Worm (Caenorhabditis elegans) whole organism, L1 larva: ENCODE results near the gene sid-2.

Source experiments
- C16A3.4 ChIP-seq: fragments of 150-350 bp; optimal IDR thresholded peaks from 2 replicates; lab custom pipeline; 2014; ENCODE audit warnings: missing biosample characterization, missing genetic modification characterization
- F16B12.6 ChIP-seq: fragments of 150-350 bp; optimal IDR thresholded peaks from 2 replicates; lab custom pipeline; 2014; ENCODE audit warnings: missing biosample characterization, missing genetic modification characterization
- Y116A8C.19 ChIP-seq: sonication (generic microtip); optimal IDR thresholded peaks from 2 replicates; lab custom pipeline; 2016; ENCODE audit warnings: missing compliant biosample characterization, missing genetic modification characterization, borderline replicate concordance
- aha-1 ChIP-seq: fragments of 150-350 bp; optimal IDR thresholded peaks from 2 replicates; lab custom pipeline; 2014; ENCODE audit warnings: missing biosample characterization, missing genetic modification characterization
- aly-2 ChIP-seq: fragments of 150-350 bp; optimal IDR thresholded peaks from 2 replicates; lab custom pipeline; 2014; ENCODE audit warnings: missing biosample characterization, missing genetic modification characterization
- ama-1 ChIP-seq: fragments of 150-350 bp; optimal IDR thresholded peaks from 2 replicates; lab custom pipeline; 2014
- ceh-63 ChIP-seq: fragments of 200-800 bp; sonication (Bioruptor generic); optimal IDR thresholded peaks from 2 replicates; lab custom pipeline; 2018; ENCODE audit warnings: mild to moderate bottlenecking, missing genetic modification characterization, missing compliant biosample characterization
- ceh-82 ChIP-seq, 3 experiments: fragments of 150-350 bp in 1 of 3; sonication (generic microtip) in 2 of 3; optimal IDR thresholded peaks; 2 replicates each; lab custom pipeline; 2014 to 2017; ENCODE audit warnings: missing biosample characterization in 3 of 3, missing genetic modification characterization in 3 of 3
- dsc-1 ChIP-seq: sonication (generic microtip); optimal IDR thresholded peaks from 2 replicates; lab custom pipeline; 2016; ENCODE audit warnings: mild to moderate bottlenecking, missing genetic modification characterization, missing compliant biosample characterization
- efl-1 ChIP-seq, 4 experiments: fragments of 150-350 bp; optimal IDR thresholded peaks in 3 of 4; peaks in 1 of 4; 1 replicate in 1 of 4; 2 replicates in 3 of 4; lab custom pipeline; 2014; ENCODE audit warnings: missing biosample characterization in 2 of 4, missing genetic modification characterization in 2 of 4, missing genetic modification reagents in 2 of 4
- efl-3 ChIP-seq: fragments of 200-800 bp; sonication (Bioruptor generic); optimal IDR thresholded peaks from 2 replicates; lab custom pipeline; 2018; ENCODE audit warnings: mild to moderate bottlenecking, missing genetic modification characterization, missing compliant biosample characterization
- egl-27 ChIP-seq, 2 experiments: fragments of 150-350 bp in 1 of 2; sonication (generic microtip); optimal IDR thresholded peaks; 3 replicates each; lab custom pipeline; 2017 to 2018; ENCODE audit warnings: missing biosample characterization in 2 of 2, missing genetic modification characterization in 2 of 2, missing genetic modification reagents in 2 of 2
- elt-2 ChIP-seq: sonication (generic microtip); optimal IDR thresholded peaks from 2 replicates; lab custom pipeline; 2016; ENCODE audit warnings: missing genetic modification characterization, mild to moderate bottlenecking, inconsistent platforms, missing compliant biosample characterization, missing genetic modification reagents
- elt-3 ChIP-seq, 6 experiments: fragments of 150-350 bp in 1 of 6; sonication (generic microtip); optimal IDR thresholded peaks; 2 replicates each; lab custom pipeline; 2017 to 2018; ENCODE audit warnings: missing biosample characterization in 6 of 6, missing genetic modification characterization in 6 of 6, inconsistent platforms in 1 of 6
- fkh-10 ChIP-seq: sonication (generic microtip); optimal IDR thresholded peaks from 2 replicates; lab custom pipeline; 2017; ENCODE audit warnings: missing biosample characterization, missing genetic modification reagents, missing genetic modification characterization
- hlh-17 ChIP-seq: fragments of 200-800 bp; sonication (Bioruptor generic); optimal IDR thresholded peaks from 2 replicates; lab custom pipeline; 2018; ENCODE audit warnings: missing genetic modification characterization, mild to moderate bottlenecking, missing compliant biosample characterization, moderate library complexity, borderline replicate concordance
- hlh-4 ChIP-seq: sonication (generic microtip); optimal IDR thresholded peaks from 2 replicates; lab custom pipeline; 2016; ENCODE audit warnings: mild to moderate bottlenecking, missing genetic modification characterization, missing compliant biosample characterization
- hpl-2 ChIP-seq: fragments of 150-350 bp; optimal IDR thresholded peaks from 2 replicates; lab custom pipeline; 2014; ENCODE audit warnings: missing biosample characterization, missing genetic modification reagents, missing genetic modification characterization
- irx-1 ChIP-seq: sonication (generic microtip); optimal IDR thresholded peaks from 2 replicates; lab custom pipeline; 2016; ENCODE audit warnings: missing genetic modification characterization, missing compliant biosample characterization
- lin-14 ChIP-seq: fragments of 200-800 bp; sonication (Bioruptor generic); optimal IDR thresholded peaks from 2 replicates; lab custom pipeline; 2018; ENCODE audit warnings: mild to moderate bottlenecking, missing genetic modification characterization, moderate library complexity, missing compliant biosample characterization
- lsy-2 ChIP-seq, 2 experiments: fragments of 150-350 bp; optimal IDR thresholded peaks; 2 replicates each; lab custom pipeline; 2014; ENCODE audit warnings: missing biosample characterization in 2 of 2, missing genetic modification characterization in 2 of 2
- mab-9 ChIP-seq: fragments of 200-800 bp; sonication (Bioruptor generic); IDR thresholded peaks from 2 replicates; pipeline ENCODE4 v1.3.6; 2022; ENCODE audit warnings: missing genetic modification reagents, missing genetic modification characterization, missing compliant biosample characterization
- mdl-1 ChIP-seq, 2 experiments: fragments of 150-350 bp; optimal IDR thresholded peaks; 2 replicates each; lab custom pipeline; 2014 to 2017; ENCODE audit warnings: missing biosample characterization in 2 of 2, missing genetic modification characterization in 2 of 2, inconsistent platforms in 1 of 2
- mep-1 ChIP-seq: fragments of 150-350 bp; optimal IDR thresholded peaks from 2 replicates; lab custom pipeline; 2014; ENCODE audit warnings: missing biosample characterization, missing genetic modification characterization
- nhr-11 ChIP-seq: fragments of 150-350 bp; optimal IDR thresholded peaks from 2 replicates; lab custom pipeline; 2014; ENCODE audit warnings: missing biosample characterization, missing genetic modification characterization
- nhr-47 ChIP-seq: sonication (generic microtip); optimal IDR thresholded peaks from 2 replicates; lab custom pipeline; 2016; ENCODE audit warnings: mild to moderate bottlenecking, missing genetic modification characterization, moderate library complexity, missing compliant biosample characterization
- nhr-71 ChIP-seq: sonication (generic microtip); optimal IDR thresholded peaks from 2 replicates; lab custom pipeline; 2016; ENCODE audit warnings: mild to moderate bottlenecking, missing genetic modification characterization, moderate library complexity, missing compliant biosample characterization
- nhr-76 ChIP-seq: sonication (generic microtip); optimal IDR thresholded peaks from 2 replicates; lab custom pipeline; 2017; ENCODE audit warnings: missing biosample characterization, missing genetic modification characterization
- nhr-84 ChIP-seq: sonication (generic microtip); optimal IDR thresholded peaks from 2 replicates; lab custom pipeline; 2017; ENCODE audit warnings: missing biosample characterization, missing genetic modification characterization
- nhr-85 ChIP-seq: sonication (generic microtip); peaks from one replicate; lab custom pipeline; 2016; ENCODE audit warnings: missing genetic modification characterization, inconsistent platforms, missing compliant biosample characterization
- pag-3 ChIP-seq: sonication (generic microtip); optimal IDR thresholded peaks from 2 replicates; lab custom pipeline; 2017; ENCODE audit warnings: missing genetic modification characterization, mild to moderate bottlenecking, missing compliant biosample characterization, antibody characterized with exemption, borderline replicate concordance; ENCODE audit not compliant: insufficient read depth
- pax-3 ChIP-seq: fragments of 200-800 bp; sonication (Bioruptor generic); optimal IDR thresholded peaks from 2 replicates; lab custom pipeline; 2018; ENCODE audit warnings: mild to moderate bottlenecking, missing genetic modification characterization, moderate library complexity, missing compliant biosample characterization
- rnt-1 ChIP-seq: sonication (generic microtip); optimal IDR thresholded peaks from 2 replicates; lab custom pipeline; 2016; ENCODE audit warnings: mild to moderate bottlenecking, missing genetic modification characterization, moderate library complexity, missing compliant biosample characterization
- skn-1 ChIP-seq: fragments of 150-350 bp; optimal IDR thresholded peaks from 2 replicates; lab custom pipeline; 2014; ENCODE audit warnings: missing biosample characterization, missing genetic modification characterization
- snu-23 ChIP-seq: sonication (generic microtip); optimal IDR thresholded peaks from 2 replicates; lab custom pipeline; 2016; ENCODE audit warnings: missing genetic modification characterization, missing compliant biosample characterization
- sox-4 ChIP-seq: sonication (generic microtip); optimal IDR thresholded peaks from 2 replicates; lab custom pipeline; 2016; ENCODE audit warnings: missing genetic modification characterization, missing compliant biosample characterization
- swsn-7 ChIP-seq: sonication (generic microtip); optimal IDR thresholded peaks from 2 replicates; lab custom pipeline; 2016; ENCODE audit warnings: missing genetic modification characterization, missing compliant biosample characterization
- tbx-2 ChIP-seq: sonication (generic microtip); optimal IDR thresholded peaks from 2 replicates; lab custom pipeline; 2016; ENCODE audit warnings: missing genetic modification characterization, missing compliant biosample characterization
- unc-130 ChIP-seq: fragments of 150-350 bp; optimal IDR thresholded peaks from 2 replicates; lab custom pipeline; 2017; ENCODE audit warnings: missing biosample characterization, missing genetic modification characterization, inconsistent platforms
- zag-1 ChIP-seq: fragments of 150-350 bp; optimal IDR thresholded peaks from 2 replicates; lab custom pipeline; 2014; ENCODE audit warnings: missing biosample characterization, missing genetic modification characterization
- ztf-4 ChIP-seq: fragments of 150-350 bp; optimal IDR thresholded peaks from 2 replicates; lab custom pipeline; 2014; ENCODE audit warnings: missing biosample characterization, missing genetic modification characterization

The sid-2 gene

DNA sequence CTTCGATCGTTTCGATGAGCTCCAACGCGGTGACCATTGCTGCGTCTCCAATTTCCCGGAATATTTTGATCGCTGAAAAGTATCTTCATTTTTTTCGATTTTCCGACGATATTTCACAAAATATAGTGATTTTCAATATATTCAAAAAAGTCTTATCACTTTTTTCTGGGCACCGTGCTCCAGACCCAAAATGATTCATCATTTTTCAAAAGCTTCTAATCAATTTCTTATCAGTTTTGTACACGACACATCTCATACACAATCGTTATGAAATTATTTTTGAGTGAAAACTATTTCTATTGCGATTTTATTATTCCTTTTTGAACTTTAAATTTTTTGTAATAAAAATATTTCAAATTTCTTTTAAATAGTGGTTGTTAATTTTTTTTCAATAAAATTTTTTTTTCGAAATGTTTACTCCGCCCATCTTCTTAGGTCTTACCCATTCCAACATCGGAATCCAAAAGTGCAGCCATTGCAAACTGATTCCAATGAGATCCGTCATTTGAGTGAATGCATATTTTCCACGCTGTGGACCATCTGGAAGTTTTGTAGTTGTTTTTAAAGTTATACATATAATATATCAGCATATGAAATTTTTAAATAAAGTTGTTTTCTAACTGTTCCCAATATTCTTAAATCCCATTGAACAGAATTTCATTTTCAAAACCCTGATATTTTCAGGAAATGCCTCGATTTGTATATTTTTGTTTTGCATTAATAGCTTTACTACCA, at the start of gene sid-2:
sid-2 (plus strand) TSS at position 685 of the 735 bp plus-strand sequence.
- TF ChIP-seq mab-9 (GFP tag; lab: Robert Waterston, UW), result no peak
- TF ChIP-seq nhr-47 (tag; lab: Kevin White, UChicago), result no peak
- TF ChIP-seq elt-3 (tag; optimal IDR thresholded peaks at IDR 0.05; lab: Kevin White, UChicago), result no peak
- TF ChIP-seq efl-3, result no peak
- TF ChIP-seq nhr-71 (tag; lab: Kevin White, UChicago), result no peak
- TF ChIP-seq nhr-85 (tag; lab: Kevin White, UChicago), result peak; percentile 12
- TF ChIP-seq mep-1, result no peak
- TF ChIP-seq irx-1 (tag; lab: Kevin White, UChicago), result no peak
- no peak for TF ChIP-seq skn-1 (tag; lab: Kevin White, UChicago)
- no peak for TF ChIP-seq F16B12.6 (tag; lab: Kevin White, UChicago)
- peak; percentile 56 for TF ChIP-seq elt-2 (tag; lab: Kevin White, UChicago)
- no peak for TF ChIP-seq efl-1 (optimal IDR thresholded peaks at IDR 0.05; lab: Kevin White, UChicago)
- TF ChIP-seq efl-1 (GFP tag; optimal IDR thresholded peaks at IDR 0.05 in 1 of 2; lab: Kevin White, UChicago), result peak in 1 of 2 experiments; percentile 43
- TF ChIP-seq nhr-11 (tag; lab: Kevin White, UChicago), result no peak
- TF ChIP-seq hlh-17, result no peak
- TF ChIP-seq ceh-82 (tag; optimal IDR thresholded peaks at IDR 0.05; lab: Kevin White, UChicago), result no peak
- TF ChIP-seq snu-23 (GFP tag; lab: Kevin White, UChicago), result no peak
- no peak for TF ChIP-seq zag-1 (tag; lab: Kevin White, UChicago)
- no peak for TF ChIP-seq egl-27 (tag; optimal IDR thresholded peaks at IDR 0.05; lab: Kevin White, UChicago)
- no peak for TF ChIP-seq nhr-76 (tag; lab: Kevin White, UChicago)

DNA sequence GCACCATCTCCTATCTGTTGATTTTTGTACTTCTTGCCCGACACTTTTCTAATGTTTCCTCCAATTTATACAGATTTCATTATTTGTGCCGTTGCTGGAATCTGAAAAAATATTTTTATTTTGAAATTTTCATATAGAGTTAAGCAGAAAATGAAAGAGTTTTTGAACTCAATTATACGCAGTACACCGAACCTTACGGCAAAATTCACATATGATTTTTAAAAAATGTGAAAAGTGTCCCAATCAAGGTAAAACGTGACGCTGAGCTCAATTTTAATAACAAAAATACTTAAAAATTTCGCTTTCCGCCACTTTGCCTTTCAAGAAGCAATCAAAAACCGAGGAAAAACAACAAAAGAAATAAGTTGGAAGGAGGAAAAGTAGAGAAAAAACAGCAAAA, 48.5 kb upstream of the sid-2 start, which contains the start of gene arrd-17:
arrd-17 (minus strand) TSS at position 101 of the 400 bp plus-strand sequence.
- TF ChIP-seq Y116A8C.19 (tag; lab: Kevin White, UChicago), result no peak
- TF ChIP-seq aly-2 (tag; lab: Kevin White, UChicago), result no peak
- no peak for TF ChIP-seq hpl-2 (GFP tag; lab: Kevin White, UChicago)
- TF ChIP-seq ceh-63 (GFP tag; lab: Kevin White, UChicago), result no peak
- TF ChIP-seq pax-3 (tag; lab: Kevin White, UChicago), result no peak
- no peak for TF ChIP-seq tbx-2 (tag; lab: Kevin White, UChicago)
- no peak for TF ChIP-seq C16A3.4
- no peak for TF ChIP-seq swsn-7 (tag; lab: Kevin White, UChicago)
- no peak for TF ChIP-seq nhr-84
- TF ChIP-seq efl-1 (optimal IDR thresholded peaks at IDR 0.05; lab: Kevin White, UChicago), result no peak
- no peak for TF ChIP-seq efl-1 (GFP tag; optimal IDR thresholded peaks at IDR 0.05 in 1 of 2; lab: Kevin White, UChicago)
- TF ChIP-seq aha-1 (tag; lab: Kevin White, UChicago), result no peak
- no peak for TF ChIP-seq dsc-1 (tag; lab: Kevin White, UChicago)
- no peak for TF ChIP-seq fkh-10 (GFP tag; lab: Kevin White, UChicago)

DNA sequence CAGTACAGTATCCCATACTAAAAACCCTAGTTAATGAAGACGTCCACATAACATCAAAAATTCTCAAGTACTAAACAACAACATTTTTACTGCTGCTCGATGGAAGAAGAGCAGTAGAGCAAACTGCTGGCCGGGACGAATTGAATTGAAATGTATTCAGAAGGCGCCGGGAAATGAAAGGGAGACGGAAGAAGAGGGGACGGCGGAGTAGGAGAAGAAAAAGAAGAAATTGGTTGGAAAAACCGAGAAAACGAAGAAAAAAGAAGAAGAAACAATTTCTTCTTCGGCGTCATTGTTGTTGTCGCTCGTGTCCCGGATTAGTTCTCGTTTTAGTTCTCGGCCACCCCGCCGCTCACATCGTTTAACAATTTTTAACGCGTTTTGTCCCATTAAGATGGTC, 45.4 kb upstream of the sid-2 start:
- TF ChIP-seq fkh-10 (GFP tag; lab: Kevin White, UChicago) (peak; percentile 30), efl-1 (optimal IDR thresholded peaks at IDR 0.05; lab: Kevin White, UChicago) (no peak), efl-1 (GFP tag; optimal IDR thresholded peaks at IDR 0.05 in 1 of 2; lab: Kevin White, UChicago) (peak in 1 of 2 experiments; percentile 24), ztf-4 (no peak), ceh-82 (tag; optimal IDR thresholded peaks at IDR 0.05; lab: Kevin White, UChicago) (no peak), lin-14 (GFP tag; lab: Kevin White, UChicago) (peak; percentile 50)

DNA sequence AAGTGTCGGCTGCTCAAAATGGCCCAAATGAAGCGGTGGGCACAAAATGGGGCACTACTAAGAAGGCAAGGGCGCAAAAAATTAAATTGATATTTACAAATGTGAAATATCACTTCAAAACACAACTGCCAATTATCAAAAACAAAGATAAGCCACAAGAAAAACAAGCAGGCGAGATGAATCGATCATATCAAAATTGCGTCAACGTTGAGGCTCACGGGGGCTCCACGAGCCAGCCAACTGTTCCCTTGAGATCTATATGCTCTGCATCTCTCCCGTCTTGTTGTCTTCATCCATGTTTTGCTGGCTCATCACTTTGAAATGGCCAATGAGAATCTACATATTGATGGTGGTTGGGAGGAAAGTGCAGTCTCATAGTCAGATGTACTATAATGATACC, 44.0 kb upstream of the sid-2 start:
- TF ChIP-seq pag-3 (tag; lab: Kevin White, UChicago) (no peak), efl-3 (no peak), nhr-71 (tag; lab: Kevin White, UChicago) (peak; percentile 30), nhr-11 (tag; lab: Kevin White, UChicago) (no peak), lin-14 (GFP tag; lab: Kevin White, UChicago) (peak; percentile 27), ama-1 (no peak), rnt-1 (peak; percentile 34), sox-4 (no peak), mdl-1 (tag; optimal IDR thresholded peaks at IDR 0.05; lab: Kevin White, UChicago) (peak in 1 of 2 experiments; percentile 16), lsy-2 (tag; optimal IDR thresholded peaks at IDR 0.05; lab: Kevin White, UChicago) (no peak), hlh-4 (tag; lab: Kevin White, UChicago) (no peak), unc-130 (tag; lab: Kevin White, UChicago) (peak; percentile 36)
